Fruit fly (Drosophila melanogaster) whole organism, adult: ENCODE results near the gene CG13070.

ENCODE experiments used
- CG12768 ChIP-seq: fragments of 200-800 bp; sonication (Bioruptor generic); optimal IDR thresholded peaks from 2 replicates; lab custom pipeline; 2017; ENCODE audit warnings: missing biosample characterization, missing genetic modification characterization, mild to moderate bottlenecking, moderate library complexity, missing genetic modification reagents
- CG14711 ChIP-seq: fragments of 200-800 bp; sonication (Bioruptor generic); optimal IDR thresholded peaks from 2 replicates; lab custom pipeline; 2018; ENCODE audit warnings: missing biosample characterization, mild to moderate bottlenecking, missing genetic modification characterization, moderate library complexity
- CG5204 ChIP-seq: fragments of 200-800 bp; sonication (Bioruptor generic); optimal IDR thresholded peaks from 2 replicates; lab custom pipeline; 2016; ENCODE audit warnings: missing biosample characterization, missing genetic modification characterization
- Crg-1 ChIP-seq: fragments of 200-800 bp; sonication (Bioruptor generic); optimal IDR thresholded peaks from 2 replicates; lab custom pipeline; 2016; ENCODE audit warnings: missing biosample characterization, missing genetic modification characterization
- cnc ChIP-seq, 2 experiments: fragments of >200 bp; optimal IDR thresholded peaks; 2 replicates each; lab custom pipeline; 2017
- kay ChIP-seq: fragments of 200-800 bp; sonication (Bioruptor generic); peaks from one replicate; lab custom pipeline; 2016; ENCODE audit warnings: missing biosample characterization, missing genetic modification characterization, borderline replicate concordance

- no peak for TF ChIP-seq cnc (optimal IDR thresholded peaks at IDR 0.05; lab: Kevin White, UChicago)
- no peak for TF ChIP-seq CG5204 (GFP tag; lab: Kevin White, UChicago)
- TF ChIP-seq CG14711 (tag; lab: Kevin White, UChicago) = no peak
- no peak for TF ChIP-seq CG12768
- TF ChIP-seq Crg-1 (GFP tag; lab: Kevin White, UChicago) = no peak
- no peak for TF ChIP-seq kay (GFP tag; lab: Kevin White, UChicago)
Observed at dm6 chr3L:16259552-16259951, 3.6 kb upstream of the CG13070 start, which contains the start of gene CG13053.
